Fruit fly (Drosophila melanogaster) whole organism, prepupa: ENCODE data around the gene Sur.

Experiments
- CG8632 ChIP-seq: fragments of 200-800 bp; sonication (Bioruptor generic); optimal IDR thresholded peaks from 3 replicates; lab custom pipeline; 2016; ENCODE audit warnings: missing biosample characterization, missing genetic modification characterization
- spab ChIP-seq: fragments of 200-800 bp; sonication (Bioruptor generic); optimal IDR thresholded peaks from 2 replicates; lab custom pipeline; 2017; ENCODE audit warnings: missing biosample characterization, mild to moderate bottlenecking, missing genetic modification characterization, missing genetic modification reagents

dm6 chr2L:10220010-10220409, 21.1 kb upstream of the Sur start:
- no peak for TF ChIP-seq spab (GFP tag; lab: Kevin White, UChicago)
- TF ChIP-seq CG8632 (GFP tag; lab: Kevin White, UChicago): no peak
